Worm (Caenorhabditis elegans) whole organism, L2 larva: ENCODE results near the gene nhr-137.

Source experiments
- R02D3.7 ChIP-seq: fragments of 150-350 bp; optimal IDR thresholded peaks from 2 replicates; lab custom pipeline; 2014; ENCODE audit warnings: missing biosample characterization, missing genetic modification characterization
- ceh-16 ChIP-seq: fragments of 150-350 bp; optimal IDR thresholded peaks from 2 replicates; lab custom pipeline; 2014; ENCODE audit warnings: missing biosample characterization, missing genetic modification characterization
- lin-11 ChIP-seq: fragments of 150-350 bp; sonication (generic microtip); optimal IDR thresholded peaks from 2 replicates; lab custom pipeline; 2014; ENCODE audit warnings: missing biosample characterization, missing genetic modification characterization, inconsistent platforms, mixed read lengths
- unc-55 ChIP-seq: fragments of 150-350 bp; sonication (generic microtip); optimal IDR thresholded peaks from 3 replicates; lab custom pipeline; 2014; ENCODE audit warnings: missing biosample characterization, missing genetic modification reagents, missing genetic modification characterization
- unc-62 ChIP-seq: fragments of 150-350 bp; optimal IDR thresholded peaks from 2 replicates; lab custom pipeline; 2014; ENCODE audit warnings: missing biosample characterization, missing genetic modification reagents, missing genetic modification characterization

- TF ChIP-seq ceh-16 (tag; lab: Kevin White, UChicago) (no peak), lin-11 (tag; lab: Kevin White, UChicago) (no peak), unc-55 (no peak), R02D3.7 (tag; lab: Kevin White, UChicago) (no peak), unc-62 (no peak)
These were observed 28.1 kb downstream of the nhr-137 start, which contains the start of gene nhr-120 for ce11 chrX:6640570-6641199.
